Worm (Caenorhabditis elegans): ENCODE measurements around the gene Y67D2.5.

ce11 chrIII:1579001-1579400 lies 39.0 kb upstream of the Y67D2.5 start:
- TF ChIP-seq dmd-4 (tag; optimal IDR thresholded peaks at IDR 0.05; ENCODE audit: borderline replicate concordance) (no peak), hlh-30 (tag; optimal IDR thresholded peaks at IDR 0.05; ENCODE audit: insufficient read depth) (no peak), pag-3 (tag; optimal IDR thresholded peaks at IDR 0.05; ENCODE audit: borderline replicate concordance) (no peak), elt-2 (tag; optimal IDR thresholded peaks at IDR 0.05) (no peak), pqm-1 (tag; optimal IDR thresholded peaks at IDR 0.05) (no peak), nhr-11 (tag; optimal IDR thresholded peaks at IDR 0.05) (no peak), ahr-1 (tag; optimal IDR thresholded peaks at IDR 0.05) (no peak), lin-11 (tag; optimal IDR thresholded peaks at IDR 0.05) (no peak), unc-86 (tag; optimal IDR thresholded peaks at IDR 0.05) (no peak), nfya-1 (tag; optimal IDR thresholded peaks at IDR 0.05) (no peak), ceh-19 (GFP tag; optimal IDR thresholded peaks at IDR 0.05) (no peak), ama-1 (optimal IDR thresholded peaks at IDR 0.05) (no peak), pha-4 (tag; optimal IDR thresholded peaks at IDR 0.05) (no peak), tbx-7 (tag; optimal IDR thresholded peaks at IDR 0.05) (no peak)
